Fruit fly (Drosophila melanogaster): ENCODE results near the gene CG8765.
A peak's percentile ranks its signal among the peaks of the same experiment; 100 is the strongest.

Gene CG8765

dm6 chr3L:19683520-19683919 is 3.6 kb downstream of the CG8765 start:
- TF ChIP-seq CG8478 (optimal IDR thresholded peaks at IDR 0.05) = no peak
- no peak for TF ChIP-seq CTCF (optimal IDR thresholded peaks at IDR 0.05)

DNA sequence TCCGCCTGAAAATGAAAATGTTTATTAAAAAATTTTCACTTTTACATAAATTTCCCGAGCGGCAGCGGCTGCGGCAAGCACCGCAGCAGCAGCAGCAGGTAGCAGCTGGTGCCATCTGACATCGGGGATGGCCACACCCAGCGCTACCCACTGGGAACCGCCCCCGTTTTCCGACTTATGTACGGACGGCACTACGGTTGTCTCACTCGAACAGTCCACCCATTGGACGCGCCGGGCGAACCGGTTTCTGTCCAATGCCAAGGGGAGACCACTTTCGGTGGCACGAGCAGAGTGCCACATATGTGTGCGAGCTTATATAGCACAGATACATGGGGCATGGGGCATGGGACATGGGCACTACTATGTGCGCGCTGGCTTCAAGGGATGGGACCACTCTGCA is 4.3 kb downstream of the CG8765 start:
- no peak for TF ChIP-seq CG8478 (optimal IDR thresholded peaks at IDR 0.05)

dm6 chr3L:19676050-19676449 is 11.1 kb downstream of the CG8765 start:
- TF ChIP-seq CG8478 (optimal IDR thresholded peaks at IDR 0.05) = no peak

DNA sequence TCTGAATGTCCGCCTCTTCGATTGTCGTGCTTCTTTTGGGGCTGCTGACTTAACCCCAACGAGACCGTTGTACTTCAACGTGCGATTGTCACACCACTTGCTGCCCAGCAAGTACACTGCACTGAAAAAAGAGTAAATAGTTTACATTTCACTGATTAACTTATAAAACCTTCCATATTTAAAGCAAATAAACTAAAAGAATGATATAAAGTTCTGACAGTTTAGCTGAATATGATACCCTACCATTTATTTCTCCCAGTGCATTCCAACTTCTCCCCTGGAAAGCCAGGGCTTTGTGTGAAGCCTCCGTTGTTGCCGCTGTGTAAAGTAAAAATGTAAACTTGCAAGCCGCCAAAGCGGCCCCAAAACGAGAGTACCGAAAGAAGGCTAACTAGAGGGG is 12.8 kb downstream of the CG8765 start:
- TF ChIP-seq CG8478 (optimal IDR thresholded peaks at IDR 0.05) = no peak
- TF ChIP-seq CTCF (optimal IDR thresholded peaks at IDR 0.05) = no peak

DNA sequence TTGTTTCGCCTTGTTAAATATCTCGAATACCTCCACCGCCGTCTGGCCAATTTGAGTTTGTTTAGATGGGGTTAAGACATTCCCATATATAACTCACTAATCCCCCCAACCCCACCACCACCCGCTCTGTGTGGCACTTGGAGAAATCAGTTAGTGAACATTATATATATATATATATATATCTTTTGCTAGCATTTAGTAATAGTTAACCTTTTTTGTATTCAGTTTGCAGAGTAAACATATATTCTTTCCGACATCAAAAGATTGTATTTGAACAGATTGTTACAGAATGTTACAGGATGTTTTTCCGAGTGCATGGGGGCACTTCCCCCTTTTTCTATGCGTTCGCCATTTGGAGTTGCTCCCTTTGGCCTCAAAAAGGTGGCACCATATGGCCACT is 16.7 kb downstream of the CG8765 start:
- TF ChIP-seq CG8478 (optimal IDR thresholded peaks at IDR 0.05) = no peak
- TF ChIP-seq CTCF (optimal IDR thresholded peaks at IDR 0.05) = no peak

DNA sequence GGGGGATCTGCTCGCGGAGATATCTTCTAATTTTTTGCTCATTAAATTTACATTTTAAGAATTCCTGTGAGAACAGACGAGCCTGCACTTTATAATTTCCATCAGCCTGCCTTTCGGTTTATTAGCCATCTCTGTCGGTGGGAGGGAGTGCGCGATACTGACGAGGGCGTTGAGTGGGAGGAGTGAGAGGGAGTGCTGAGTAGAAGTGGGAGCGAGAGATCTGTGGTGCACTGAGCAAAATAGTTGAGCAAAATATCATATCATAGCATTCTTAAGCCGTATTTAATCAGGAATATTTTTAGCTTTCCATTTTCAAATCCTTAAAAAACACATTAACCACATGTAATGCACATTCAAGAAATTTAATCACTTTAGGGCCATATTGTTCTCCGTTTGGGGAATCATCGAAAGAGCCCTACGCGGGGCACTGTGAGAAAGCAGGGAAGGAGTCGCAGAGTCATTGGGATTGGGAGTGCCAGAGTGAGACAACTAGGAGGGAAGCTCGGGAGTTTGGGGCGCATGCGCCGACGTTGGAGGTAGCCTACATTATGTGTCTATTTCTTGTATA is 22.0 kb downstream of the CG8765 start:
- TF ChIP-seq CG8478 (optimal IDR thresholded peaks at IDR 0.05) (no peak), CTCF (optimal IDR thresholded peaks at IDR 0.05) (no peak)

- no peak for TF ChIP-seq CG8478 (optimal IDR thresholded peaks at IDR 0.05)
- TF ChIP-seq CTCF (optimal IDR thresholded peaks at IDR 0.05) = no peak
Observed at dm6 chr3L:19663605-19664230, 23.4 kb downstream of the CG8765 start, which contains the start of gene tey. Gene tey, minus strand, starts transcription at chr3L:19664104.

DNA sequence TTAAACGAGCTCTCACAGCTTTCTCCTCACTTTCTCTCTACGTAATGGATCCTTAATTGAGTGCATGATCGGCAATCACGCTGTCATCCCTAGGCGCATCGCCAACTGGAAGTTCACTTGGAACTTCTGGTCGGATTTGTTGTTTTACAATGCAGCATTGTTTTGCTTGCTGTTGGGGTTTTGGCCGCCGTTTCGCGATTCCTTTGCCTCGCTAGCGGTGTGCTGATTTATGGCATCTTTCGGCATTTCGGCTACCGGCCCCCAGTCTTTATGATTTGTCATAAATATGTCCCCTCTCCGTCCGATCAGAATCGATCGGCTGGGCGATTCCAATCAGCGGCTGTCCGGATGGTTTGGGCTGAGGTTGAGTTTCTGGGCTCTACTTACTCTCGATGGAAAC is 24.3 kb downstream of the CG8765 start:
- TF ChIP-seq CTCF (optimal IDR thresholded peaks at IDR 0.05) (no peak), CG8478 (optimal IDR thresholded peaks at IDR 0.05) (no peak)

- TF ChIP-seq CTCF (optimal IDR thresholded peaks at IDR 0.05) = no peak
- TF ChIP-seq CG8478 (optimal IDR thresholded peaks at IDR 0.05) = no peak
Observed at dm6 chr3L:19655923-19656322, 31.2 kb downstream of the CG8765 start.

DNA sequence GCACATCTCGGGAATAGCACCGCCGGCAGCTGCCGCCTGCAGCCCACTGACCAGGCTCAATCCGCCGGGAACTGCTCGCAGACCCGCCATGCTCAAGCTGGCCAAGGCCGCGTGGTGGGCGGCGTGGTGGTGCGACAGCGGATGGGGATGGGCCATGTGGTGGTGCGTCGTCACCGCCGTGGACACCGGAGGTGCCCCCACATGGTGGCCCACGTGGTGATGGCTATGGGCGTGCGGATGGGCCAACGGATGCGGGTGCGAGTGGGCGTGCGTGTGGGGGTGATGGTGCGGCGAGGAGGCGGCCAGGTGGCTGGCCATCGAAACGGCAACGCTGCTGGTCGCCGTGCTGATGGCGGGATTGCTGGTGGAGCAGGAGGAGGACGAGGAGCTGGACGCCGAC is 33.7 kb downstream of the CG8765 start:
- TF ChIP-seq CG8478 (optimal IDR thresholded peaks at IDR 0.05) (no peak), CTCF (optimal IDR thresholded peaks at IDR 0.05) (no peak)

dm6 chr3L:19650588-19650987 is 36.6 kb downstream of the CG8765 start:
- TF ChIP-seq CG8478 (optimal IDR thresholded peaks at IDR 0.05) = no peak
- TF ChIP-seq CTCF (optimal IDR thresholded peaks at IDR 0.05) = peak in 1 of 2 experiments; percentile 52

- no peak for TF ChIP-seq CG8478 (optimal IDR thresholded peaks at IDR 0.05)
- no peak for TF ChIP-seq CTCF (optimal IDR thresholded peaks at IDR 0.05)
Observed at dm6 chr3L:19650121-19650520, 37.0 kb downstream of the CG8765 start.

dm6 chr3L:19649374-19649948 is 37.7 kb downstream of the CG8765 start, which contains the start of gene Oat:
Gene Oat, minus strand, starts transcription at chr3L:19649851.
- TF ChIP-seq CG8478 (optimal IDR thresholded peaks at IDR 0.05) (no peak), CTCF (optimal IDR thresholded peaks at IDR 0.05) (no peak)

dm6 chr3L:19648648-19649047 is 38.5 kb downstream of the CG8765 start:
- TF ChIP-seq CG8478 (optimal IDR thresholded peaks at IDR 0.05) = no peak
- TF ChIP-seq CTCF (optimal IDR thresholded peaks at IDR 0.05) = no peak

dm6 chr3L:19646292-19646691 is 40.9 kb downstream of the CG8765 start:
- TF ChIP-seq CTCF (optimal IDR thresholded peaks at IDR 0.05) (no peak), CG8478 (optimal IDR thresholded peaks at IDR 0.05) (no peak)

- no peak for TF ChIP-seq CG8478 (optimal IDR thresholded peaks at IDR 0.05)
- no peak for TF ChIP-seq CTCF (optimal IDR thresholded peaks at IDR 0.05)
Observed at dm6 chr3L:19642448-19643020, 44.6 kb downstream of the CG8765 start, which contains the start of gene Rnf146. Gene Rnf146, minus strand, starts transcription at chr3L:19642816.

Measured in S2 (cell line).